Worm (Caenorhabditis elegans) whole organism, L4/young adult: Measurements from ENCODE around the gene str-77.

Experiments
- W03F9.2 ChIP-seq: fragments of 150-350 bp; optimal IDR thresholded peaks from 2 replicates; lab custom pipeline; 2014; ENCODE audit warnings: missing biosample characterization, missing genetic modification characterization
- dao-5 ChIP-seq: sonication (generic microtip); optimal IDR thresholded peaks from 2 replicates; lab custom pipeline; 2016; ENCODE audit warnings: missing genotype, missing genetic modification characterization, moderate library complexity, missing compliant biosample characterization
- him-1 ChIP-seq: sonication (generic microtip); optimal IDR thresholded peaks from 2 replicates; lab custom pipeline; 2016; ENCODE audit warnings: missing genotype, missing genetic modification reagents, missing genetic modification characterization, missing compliant biosample characterization

- no peak for TF ChIP-seq W03F9.2 (tag; lab: Kevin White, UChicago)
- TF ChIP-seq dao-5, result no peak
- no peak for TF ChIP-seq him-1 (tag; lab: Kevin White, UChicago)
Measured at ce11 chrV:17728336-17728735, 9.6 kb downstream of the str-77 start.
